Worm (Caenorhabditis elegans): ENCODE measurements around the gene gei-15.
A peak's percentile ranks its signal among the peaks of the same experiment; 100 is the strongest.

The gei-15 gene

ce11 chrX:6853318-6853717 is 30.2 kb upstream of the gei-15 start, which contains the start of gene rig-3:
Gene rig-3, plus strand, starts transcription at chrX:6853618.
- TF ChIP-seq mdl-1 (tag; optimal IDR thresholded peaks at IDR 0.05): no peak
- TF ChIP-seq ztf-11 (tag; optimal IDR thresholded peaks at IDR 0.05): no peak
- no peak for TF ChIP-seq nhr-12 (tag; optimal IDR thresholded peaks at IDR 0.05)
- TF ChIP-seq egl-27 (tag; optimal IDR thresholded peaks at IDR 0.05): no peak
- TF ChIP-seq R02D3.7 (tag; optimal IDR thresholded peaks at IDR 0.05): no peak
- TF ChIP-seq fkh-10 (GFP tag; optimal IDR thresholded peaks at IDR 0.05): no peak
- no peak for TF ChIP-seq ceh-28 (tag; optimal IDR thresholded peaks at IDR 0.05)
- no peak for TF ChIP-seq mml-1 (tag; optimal IDR thresholded peaks at IDR 0.05)
- TF ChIP-seq zag-1 (tag; optimal IDR thresholded peaks at IDR 0.05): no peak
- TF ChIP-seq fkh-2 (tag; optimal IDR thresholded peaks at IDR 0.05): no peak
- TF ChIP-seq eor-1 (tag; optimal IDR thresholded peaks at IDR 0.05): no peak
- TF ChIP-seq nhr-76 (tag; optimal IDR thresholded peaks at IDR 0.05): no peak

DNA sequence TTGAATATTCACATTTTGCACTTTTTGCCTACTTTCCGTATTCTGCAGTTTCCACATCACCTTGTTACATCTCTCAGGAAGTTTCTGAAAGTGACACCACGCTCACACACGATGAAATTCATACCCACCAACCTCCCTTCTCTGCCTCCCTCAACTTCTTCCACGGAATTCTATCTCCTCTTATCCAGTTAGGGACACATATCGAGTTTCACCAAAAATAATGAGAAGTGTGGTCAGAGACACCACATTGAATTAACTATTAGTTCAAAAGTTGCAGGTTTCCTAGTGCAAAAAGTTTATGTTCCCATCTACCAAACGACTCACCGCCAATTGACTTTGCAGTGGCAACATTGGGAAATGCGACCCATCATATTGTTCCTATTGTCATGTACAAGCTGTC is 27.3 kb upstream of the gei-15 start:
- TF ChIP-seq egl-27 (tag; optimal IDR thresholded peaks at IDR 0.05) (no peak), aly-2 (tag; optimal IDR thresholded peaks at IDR 0.05) (no peak), ceh-82 (tag; optimal IDR thresholded peaks at IDR 0.05) (no peak), ztf-11 (tag; optimal IDR thresholded peaks at IDR 0.05) (no peak), lin-15B (tag; optimal IDR thresholded peaks at IDR 0.05) (no peak), snpc-4 (tag; optimal IDR thresholded peaks at IDR 0.05) (no peak), mdl-1 (tag; optimal IDR thresholded peaks at IDR 0.05) (no peak)

DNA sequence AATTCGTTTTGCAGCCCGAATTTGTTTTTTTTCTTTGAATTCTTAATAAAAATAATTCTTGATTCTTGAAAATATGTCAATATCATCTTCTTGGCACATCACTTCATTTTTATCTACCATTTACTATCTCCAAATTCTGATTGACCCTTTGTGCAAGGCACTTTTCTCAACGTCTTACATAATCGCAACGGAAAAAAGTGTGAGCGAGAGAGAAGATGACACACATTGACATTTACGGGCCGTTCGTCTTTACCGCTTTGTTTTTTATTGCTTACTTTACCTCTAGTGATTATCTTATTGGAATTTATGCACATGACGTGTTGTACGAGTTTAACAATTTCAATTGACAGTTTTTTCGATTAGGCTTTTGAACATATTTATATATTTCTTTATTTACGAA is 25.5 kb upstream of the gei-15 start:
- TF ChIP-seq nhr-11 (tag; optimal IDR thresholded peaks at IDR 0.05): no peak

ce11 chrX:6845934-6846333 is 22.9 kb upstream of the gei-15 start, which contains the start of gene C53B7.2:
Gene C53B7.2, plus strand, starts transcription at chrX:6846234.
- TF ChIP-seq daf-12 (tag; optimal IDR thresholded peaks at IDR 0.05) (no peak), ceh-28 (tag; optimal IDR thresholded peaks at IDR 0.05) (no peak), R02D3.7 (tag; optimal IDR thresholded peaks at IDR 0.05) (no peak), nhr-12 (tag; optimal IDR thresholded peaks at IDR 0.05) (no peak), ceh-9 (tag; optimal IDR thresholded peaks at IDR 0.05) (no peak), pqm-1 (tag; optimal IDR thresholded peaks at IDR 0.05) (no peak), sea-2 (GFP tag; optimal IDR thresholded peaks at IDR 0.05) (no peak), ztf-11 (tag; optimal IDR thresholded peaks at IDR 0.05) (no peak)

ce11 chrX:6844394-6845072 is 21.5 kb upstream of the gei-15 start, which contains the start of gene C53B7.3:
Gene C53B7.3, plus strand, starts transcription at chrX:6844755.
- TF ChIP-seq nhr-76 (tag; optimal IDR thresholded peaks at IDR 0.05): no peak
- TF ChIP-seq pha-4 (tag; optimal IDR thresholded peaks at IDR 0.05): peak; percentile 95

DNA sequence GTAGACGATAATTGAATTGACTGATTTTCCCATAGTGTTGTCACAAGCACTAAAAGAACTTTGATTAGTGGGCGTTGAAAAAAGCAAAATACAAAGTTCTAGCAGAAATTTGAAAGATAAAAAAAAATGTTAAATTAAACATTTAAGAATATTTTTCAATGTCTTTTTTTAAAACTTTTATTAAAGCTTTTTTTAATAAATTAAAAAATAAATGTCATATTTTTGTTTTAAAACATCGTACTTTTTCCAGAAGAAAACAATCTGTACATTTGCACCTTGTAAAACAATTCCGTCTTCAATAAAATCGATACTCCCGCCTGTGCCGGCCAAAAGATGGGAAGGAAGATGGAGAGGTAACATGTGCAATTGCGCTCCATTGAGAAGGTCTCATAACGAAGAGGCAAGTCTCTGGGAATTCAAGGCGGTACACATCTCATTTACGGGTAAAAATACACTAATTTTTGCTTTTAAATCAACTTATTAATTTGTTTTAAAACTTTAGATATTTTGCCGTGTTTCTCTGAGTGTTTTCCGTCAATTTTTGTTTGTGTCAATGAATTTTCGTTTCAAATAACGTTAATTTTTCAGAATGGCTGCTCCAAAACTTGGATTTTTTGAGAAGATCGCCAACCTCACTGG is 17.7 kb upstream of the gei-15 start, which contains the start of the genes glr-6 and asg-2:
glr-6 (minus strand) TSS at position 51 of the 639 bp plus-strand sequence.
asg-2 (plus strand) TSS at position 589 of the 639 bp plus-strand sequence.
- TF ChIP-seq ceh-82 (tag; optimal IDR thresholded peaks at IDR 0.05): no peak
- peak; percentile 79 for TF ChIP-seq jun-1 (tag; optimal IDR thresholded peaks at IDR 0.05)
- peak; percentile 49 for TF ChIP-seq ama-1 (optimal IDR thresholded peaks at IDR 0.05)
- no peak for TF ChIP-seq daf-12 (tag; optimal IDR thresholded peaks at IDR 0.05)
- peak; percentile 62 for TF ChIP-seq snpc-4 (tag; optimal IDR thresholded peaks at IDR 0.05)
- no peak for TF ChIP-seq fkh-2 (tag; optimal IDR thresholded peaks at IDR 0.05)
- no peak for TF ChIP-seq nhr-67 (tag; optimal IDR thresholded peaks at IDR 0.05)
- no peak for TF ChIP-seq aly-2 (tag; optimal IDR thresholded peaks at IDR 0.05)
- TF ChIP-seq lin-39 (tag; optimal IDR thresholded peaks at IDR 0.05): peak; percentile 90
- no peak for TF ChIP-seq eor-1 (tag; optimal IDR thresholded peaks at IDR 0.05)
- TF ChIP-seq nhr-23 (tag; optimal IDR thresholded peaks at IDR 0.05): peak; percentile 93
- no peak for TF ChIP-seq mdl-1 (tag; optimal IDR thresholded peaks at IDR 0.05)
- TF ChIP-seq elt-1 (tag; optimal IDR thresholded peaks at IDR 0.05): no peak
- TF ChIP-seq ztf-4 (tag; optimal IDR thresholded peaks at IDR 0.05): no peak
- peak; percentile 68 for TF ChIP-seq pqm-1 (tag; optimal IDR thresholded peaks at IDR 0.05)
- no peak for TF ChIP-seq zag-1 (tag; optimal IDR thresholded peaks at IDR 0.05)
- TF ChIP-seq fkh-10 (GFP tag; optimal IDR thresholded peaks at IDR 0.05): no peak
- TF ChIP-seq lin-15B (tag; optimal IDR thresholded peaks at IDR 0.05): peak; percentile 95
- TF ChIP-seq nhr-43 (tag; optimal IDR thresholded peaks at IDR 0.05; ENCODE audit: poor library complexity, severe bottlenecking): peak; percentile 22
- TF ChIP-seq ztf-11 (tag; optimal IDR thresholded peaks at IDR 0.05): no peak
- no peak for TF ChIP-seq nhr-11 (tag; optimal IDR thresholded peaks at IDR 0.05)
- peak; percentile 70 for TF ChIP-seq egl-5 (tag; optimal IDR thresholded peaks at IDR 0.05)
- TF ChIP-seq nhr-76 (tag; optimal IDR thresholded peaks at IDR 0.05): no peak
- TF ChIP-seq pha-4 (tag; optimal IDR thresholded peaks at IDR 0.05): peak; percentile 98
- TF ChIP-seq elt-2 (tag; optimal IDR thresholded peaks at IDR 0.05): peak; percentile 58
- peak; percentile 86 for TF ChIP-seq nhr-25 (tag; optimal IDR thresholded peaks at IDR 0.05)
- peak; percentile 75 for TF ChIP-seq hmg-11 (tag; optimal IDR thresholded peaks at IDR 0.05)
- TF ChIP-seq ZK546.5 (tag; optimal IDR thresholded peaks at IDR 0.05): no peak
- no peak for TF ChIP-seq ceh-9 (tag; optimal IDR thresholded peaks at IDR 0.05)
- TF ChIP-seq unc-39 (tag; optimal IDR thresholded peaks at IDR 0.05): no peak
- TF ChIP-seq nfya-1 (tag; optimal IDR thresholded peaks at IDR 0.05; ENCODE audit: insufficient read depth): peak; percentile 87
- TF ChIP-seq ceh-16 (tag; optimal IDR thresholded peaks at IDR 0.05): no peak
- peak; percentile 59 for TF ChIP-seq skn-1 (tag; optimal IDR thresholded peaks at IDR 0.05)
